Worm (Caenorhabditis elegans) whole organism, L1 larva: ENCODE data around the gene C33D9.6.

Experiments
- C04F5.9 ChIP-seq: sonication (generic microtip); optimal IDR thresholded peaks from 2 replicates; lab custom pipeline; 2016; ENCODE audit warnings: missing genetic modification characterization, missing compliant biosample characterization
- C16A3.4 ChIP-seq: fragments of 150-350 bp; optimal IDR thresholded peaks from 2 replicates; lab custom pipeline; 2014; ENCODE audit warnings: missing biosample characterization, missing genetic modification characterization
- Y116A8C.19 ChIP-seq: sonication (generic microtip); optimal IDR thresholded peaks from 2 replicates; lab custom pipeline; 2016; ENCODE audit warnings: missing compliant biosample characterization, missing genetic modification characterization, borderline replicate concordance
- aha-1 ChIP-seq: fragments of 150-350 bp; optimal IDR thresholded peaks from 2 replicates; lab custom pipeline; 2014; ENCODE audit warnings: missing biosample characterization, missing genetic modification characterization
- alr-1 ChIP-seq: fragments of 200-800 bp; sonication (Bioruptor generic); optimal IDR thresholded peaks from 2 replicates; lab custom pipeline; 2018; ENCODE audit warnings: borderline replicate concordance, mild to moderate bottlenecking, missing genetic modification characterization, missing compliant biosample characterization
- blmp-1 ChIP-seq: fragments of 150-350 bp; optimal IDR thresholded peaks from 2 replicates; lab custom pipeline; 2014; ENCODE audit warnings: missing biosample characterization, missing genetic modification characterization
- ceh-63 ChIP-seq: fragments of 200-800 bp; sonication (Bioruptor generic); optimal IDR thresholded peaks from 2 replicates; lab custom pipeline; 2018; ENCODE audit warnings: mild to moderate bottlenecking, missing genetic modification characterization, missing compliant biosample characterization
- ceh-8 ChIP-seq: fragments of 200-800 bp; sonication (Bioruptor generic); optimal IDR thresholded peaks from 2 replicates; lab custom pipeline; 2018; ENCODE audit warnings: mild to moderate bottlenecking, missing genetic modification characterization, moderate library complexity, missing compliant biosample characterization
- ceh-90 ChIP-seq: sonication (generic microtip); optimal IDR thresholded peaks from 2 replicates; lab custom pipeline; 2016; ENCODE audit warnings: missing genetic modification characterization, missing compliant biosample characterization
- dpl-1 ChIP-seq, 3 experiments: fragments of 150-350 bp in 2 of 3; sonication (generic microtip) in 1 of 3; optimal IDR thresholded peaks; 2 replicates each; lab custom pipeline; 2014 to 2017; ENCODE audit warnings: missing biosample characterization in 3 of 3, missing genetic modification characterization in 3 of 3, missing genetic modification reagents in 3 of 3
- efl-1 ChIP-seq, 4 experiments: fragments of 150-350 bp; optimal IDR thresholded peaks in 3 of 4; peaks in 1 of 4; 1 replicate in 1 of 4; 2 replicates in 3 of 4; lab custom pipeline; 2014; ENCODE audit warnings: missing biosample characterization in 2 of 4, missing genetic modification characterization in 2 of 4, missing genetic modification reagents in 2 of 4
- efl-3 ChIP-seq: fragments of 200-800 bp; sonication (Bioruptor generic); optimal IDR thresholded peaks from 2 replicates; lab custom pipeline; 2018; ENCODE audit warnings: mild to moderate bottlenecking, missing genetic modification characterization, missing compliant biosample characterization
- egl-13 ChIP-seq: sonication (generic microtip); optimal IDR thresholded peaks from 2 replicates; lab custom pipeline; 2016; ENCODE audit warnings: missing genotype, missing genetic modification reagents, missing genetic modification characterization, missing compliant biosample characterization
- elt-3 ChIP-seq, 6 experiments: fragments of 150-350 bp in 1 of 6; sonication (generic microtip); optimal IDR thresholded peaks; 2 replicates each; lab custom pipeline; 2017 to 2018; ENCODE audit warnings: missing biosample characterization in 6 of 6, missing genetic modification characterization in 6 of 6, inconsistent platforms in 1 of 6
- fkh-4 ChIP-seq: sonication (generic microtip); optimal IDR thresholded peaks from 2 replicates; lab custom pipeline; 2016; ENCODE audit warnings: missing compliant biosample characterization, missing genetic modification characterization, borderline replicate concordance
- fkh-8 ChIP-seq: sonication (generic microtip); optimal IDR thresholded peaks from 2 replicates; lab custom pipeline; 2016; ENCODE audit warnings: mild to moderate bottlenecking, missing genetic modification characterization, missing compliant biosample characterization
- fos-1 ChIP-seq: fragments of 150-350 bp; optimal IDR thresholded peaks from 2 replicates; lab custom pipeline; 2014; ENCODE audit warnings: missing biosample characterization, missing genetic modification characterization
- hlh-17 ChIP-seq: fragments of 200-800 bp; sonication (Bioruptor generic); optimal IDR thresholded peaks from 2 replicates; lab custom pipeline; 2018; ENCODE audit warnings: missing genetic modification characterization, mild to moderate bottlenecking, missing compliant biosample characterization, moderate library complexity, borderline replicate concordance
- hlh-4 ChIP-seq: sonication (generic microtip); optimal IDR thresholded peaks from 2 replicates; lab custom pipeline; 2016; ENCODE audit warnings: mild to moderate bottlenecking, missing genetic modification characterization, missing compliant biosample characterization
- isw-1 ChIP-seq: fragments of 200-800 bp; sonication (Bioruptor generic); IDR thresholded peaks from 2 replicates; pipeline ENCODE4 v1.3.6; 2022; ENCODE audit warnings: missing genetic modification characterization, missing compliant biosample characterization
- lin-13 ChIP-seq: fragments of 150-350 bp; optimal IDR thresholded peaks from 2 replicates; lab custom pipeline; 2014; ENCODE audit warnings: missing biosample characterization, missing genetic modification reagents, missing genetic modification characterization
- lin-35 ChIP-seq, 2 experiments: fragments of 150-350 bp; optimal IDR thresholded peaks; 2 replicates each; lab custom pipeline; 2014; ENCODE audit warnings: missing biosample characterization in 2 of 2, missing genetic modification characterization in 2 of 2, missing genetic modification reagents in 2 of 2
- lin-39 ChIP-seq: fragments of 150-350 bp; optimal IDR thresholded peaks from 2 replicates; lab custom pipeline; 2014; ENCODE audit warnings: missing biosample characterization, missing genetic modification reagents, missing genetic modification characterization
- lsy-2 ChIP-seq, 2 experiments: fragments of 150-350 bp; optimal IDR thresholded peaks; 2 replicates each; lab custom pipeline; 2014; ENCODE audit warnings: missing biosample characterization in 2 of 2, missing genetic modification characterization in 2 of 2
- mef-2 ChIP-seq: fragments of 150-350 bp; optimal IDR thresholded peaks from 2 replicates; lab custom pipeline; 2014; ENCODE audit warnings: missing biosample characterization, missing genetic modification characterization
- mep-1 ChIP-seq: fragments of 150-350 bp; optimal IDR thresholded peaks from 2 replicates; lab custom pipeline; 2014; ENCODE audit warnings: missing biosample characterization, missing genetic modification characterization
- nhr-12 ChIP-seq: sonication (generic microtip); optimal IDR thresholded peaks from 2 replicates; lab custom pipeline; 2017; ENCODE audit warnings: missing biosample characterization, missing genetic modification characterization
- nhr-20 ChIP-seq: sonication (generic microtip); optimal IDR thresholded peaks from 2 replicates; lab custom pipeline; 2016; ENCODE audit warnings: mild to moderate bottlenecking, missing genetic modification characterization, missing compliant biosample characterization
- nhr-237 ChIP-seq: fragments of 150-350 bp; optimal IDR thresholded peaks from 2 replicates; lab custom pipeline; 2014; ENCODE audit warnings: missing biosample characterization, missing genetic modification characterization
- pag-3 ChIP-seq: sonication (generic microtip); optimal IDR thresholded peaks from 2 replicates; lab custom pipeline; 2017; ENCODE audit warnings: missing genetic modification characterization, mild to moderate bottlenecking, missing compliant biosample characterization, antibody characterized with exemption, borderline replicate concordance; ENCODE audit not compliant: insufficient read depth
- pax-3 ChIP-seq: fragments of 200-800 bp; sonication (Bioruptor generic); optimal IDR thresholded peaks from 2 replicates; lab custom pipeline; 2018; ENCODE audit warnings: mild to moderate bottlenecking, missing genetic modification characterization, moderate library complexity, missing compliant biosample characterization
- pqm-1 ChIP-seq: sonication (generic microtip); optimal IDR thresholded peaks from 3 replicates; lab custom pipeline; 2017; ENCODE audit warnings: missing biosample characterization, missing genetic modification characterization
- rnt-1 ChIP-seq: sonication (generic microtip); optimal IDR thresholded peaks from 2 replicates; lab custom pipeline; 2016; ENCODE audit warnings: mild to moderate bottlenecking, missing genetic modification characterization, moderate library complexity, missing compliant biosample characterization
- snu-23 ChIP-seq: sonication (generic microtip); optimal IDR thresholded peaks from 2 replicates; lab custom pipeline; 2016; ENCODE audit warnings: missing genetic modification characterization, missing compliant biosample characterization
- sox-4 ChIP-seq: sonication (generic microtip); optimal IDR thresholded peaks from 2 replicates; lab custom pipeline; 2016; ENCODE audit warnings: missing genetic modification characterization, missing compliant biosample characterization
- sptf-1 ChIP-seq: fragments of 150-350 bp; optimal IDR thresholded peaks from 2 replicates; lab custom pipeline; 2014; ENCODE audit warnings: missing biosample characterization, missing genetic modification characterization
- swsn-7 ChIP-seq: sonication (generic microtip); optimal IDR thresholded peaks from 2 replicates; lab custom pipeline; 2016; ENCODE audit warnings: missing genetic modification characterization, missing compliant biosample characterization
- unc-130 ChIP-seq: fragments of 150-350 bp; optimal IDR thresholded peaks from 2 replicates; lab custom pipeline; 2017; ENCODE audit warnings: missing biosample characterization, missing genetic modification characterization, inconsistent platforms
- unc-62 ChIP-seq: fragments of 150-350 bp; optimal IDR thresholded peaks from 2 replicates; lab custom pipeline; 2014; ENCODE audit warnings: missing biosample characterization, missing genetic modification reagents, missing genetic modification characterization
- unc-86 ChIP-seq: sonication (generic microtip); optimal IDR thresholded peaks from 2 replicates; lab custom pipeline; 2016; ENCODE audit warnings: missing genetic modification characterization, missing compliant biosample characterization
- unc-98 ChIP-seq: fragments of 200-800 bp; sonication (Bioruptor generic); IDR thresholded peaks from 2 replicates; pipeline ENCODE4 v1.3.6; 2022; ENCODE audit warnings: missing genetic modification characterization, missing compliant biosample characterization
- vab-15 ChIP-seq: sonication (generic microtip); optimal IDR thresholded peaks from 2 replicates; lab custom pipeline; 2017; ENCODE audit warnings: missing genotype, mild to moderate bottlenecking, missing genetic modification characterization, missing compliant biosample characterization
- xbp-1 ChIP-seq: sonication (generic microtip); optimal IDR thresholded peaks from 2 replicates; lab custom pipeline; 2016; ENCODE audit warnings: missing genetic modification characterization, missing compliant biosample characterization
- zag-1 ChIP-seq: fragments of 150-350 bp; optimal IDR thresholded peaks from 2 replicates; lab custom pipeline; 2014; ENCODE audit warnings: missing biosample characterization, missing genetic modification characterization
- zip-4 ChIP-seq: fragments of 200-800 bp; sonication (Bioruptor generic); optimal IDR thresholded peaks from 2 replicates; lab custom pipeline; 2018; ENCODE audit warnings: mild to moderate bottlenecking, missing genetic modification characterization, moderate library complexity, missing compliant biosample characterization
- ztf-11 ChIP-seq, 2 experiments: sonication (generic microtip); optimal IDR thresholded peaks; 2 replicates each; lab custom pipeline; 2016 to 2017; ENCODE audit warnings: missing genetic modification characterization in 2 of 2, missing biosample characterization in 1 of 2, missing compliant biosample characterization in 1 of 2
- ztf-4 ChIP-seq: fragments of 150-350 bp; optimal IDR thresholded peaks from 2 replicates; lab custom pipeline; 2014; ENCODE audit warnings: missing biosample characterization, missing genetic modification characterization

The C33D9.6 gene

DNA sequence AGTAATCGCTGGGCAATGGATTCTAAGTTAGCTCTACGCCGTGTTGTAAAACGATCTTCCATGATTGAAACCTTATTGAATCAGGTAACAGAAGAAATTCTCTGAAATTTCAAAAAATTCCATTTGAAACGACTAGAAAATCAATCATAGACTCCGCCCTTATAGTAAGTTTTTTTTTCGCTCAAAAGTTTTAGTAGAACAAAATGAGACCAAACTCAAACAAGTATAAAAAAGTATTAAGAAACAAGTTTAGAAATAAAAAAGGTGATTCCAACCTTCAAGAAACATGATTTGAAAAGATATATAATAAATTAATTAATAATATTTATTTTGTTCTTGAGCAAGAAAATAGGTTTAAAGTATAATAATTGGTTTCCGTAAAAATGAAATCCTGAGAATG is at the start of gene C33D9.6:
Gene C33D9.6, minus strand, starts transcription at position 101 of the 400 bp plus-strand sequence.
- TF ChIP-seq isw-1 (no peak), ztf-4 (no peak), nhr-20 (tag; lab: Kevin White, UChicago) (no peak), sptf-1 (tag; lab: Kevin White, UChicago) (no peak), unc-98 (GFP tag; lab: Robert Waterston, UW) (no peak), alr-1 (no peak), fkh-4 (tag; lab: Kevin White, UChicago) (no peak), aha-1 (tag; lab: Kevin White, UChicago) (no peak), C04F5.9 (tag; lab: Kevin White, UChicago) (no peak), pqm-1 (tag; lab: Kevin White, UChicago) (no peak), egl-13 (tag; lab: Kevin White, UChicago) (no peak), nhr-12 (tag; lab: Kevin White, UChicago) (no peak), unc-86 (tag; lab: Kevin White, UChicago) (no peak), hlh-4 (tag; lab: Kevin White, UChicago) (no peak), nhr-237 (tag; lab: Kevin White, UChicago) (no peak), C16A3.4 (no peak), lin-39 (tag; lab: Kevin White, UChicago) (no peak), ceh-8 (GFP tag; lab: Kevin White, UChicago) (no peak), zip-4 (GFP tag; lab: Kevin White, UChicago) (no peak), fkh-8 (tag; lab: Kevin White, UChicago) (no peak)

- TF ChIP-seq nhr-20 (tag; lab: Kevin White, UChicago) (no peak), blmp-1 (tag; lab: Kevin White, UChicago) (no peak), mef-2 (tag; lab: Kevin White, UChicago) (no peak), lin-35 (GFP tag; optimal IDR thresholded peaks at IDR 0.05; lab: Kevin White, UChicago) (no peak), efl-1 (optimal IDR thresholded peaks at IDR 0.05; lab: Kevin White, UChicago) (no peak), efl-1 (GFP tag; optimal IDR thresholded peaks at IDR 0.05 in 1 of 2; lab: Kevin White, UChicago) (no peak), ztf-11 (tag; optimal IDR thresholded peaks at IDR 0.05; lab: Kevin White, UChicago) (no peak), Y116A8C.19 (tag; lab: Kevin White, UChicago) (no peak), unc-130 (tag; lab: Kevin White, UChicago) (no peak), snu-23 (GFP tag; lab: Kevin White, UChicago) (no peak), ceh-8 (GFP tag; lab: Kevin White, UChicago) (no peak), swsn-7 (tag; lab: Kevin White, UChicago) (no peak), lin-13 (GFP tag; lab: Kevin White, UChicago) (no peak), ceh-63 (no peak), vab-15 (tag; lab: Kevin White, UChicago) (no peak), pax-3 (tag; lab: Kevin White, UChicago) (no peak), rnt-1 (tag; lab: Kevin White, UChicago) (no peak), efl-3 (no peak), egl-13 (tag; lab: Kevin White, UChicago) (no peak), sptf-1 (tag; lab: Kevin White, UChicago) (no peak)
These were observed 49.6 kb upstream of the C33D9.6 start, which contains the start of gene T28C6.7 for ce11 chrIV:8827500-8827899. Gene T28C6.7 (plus strand): TSS chrIV:8827800.

DNA sequence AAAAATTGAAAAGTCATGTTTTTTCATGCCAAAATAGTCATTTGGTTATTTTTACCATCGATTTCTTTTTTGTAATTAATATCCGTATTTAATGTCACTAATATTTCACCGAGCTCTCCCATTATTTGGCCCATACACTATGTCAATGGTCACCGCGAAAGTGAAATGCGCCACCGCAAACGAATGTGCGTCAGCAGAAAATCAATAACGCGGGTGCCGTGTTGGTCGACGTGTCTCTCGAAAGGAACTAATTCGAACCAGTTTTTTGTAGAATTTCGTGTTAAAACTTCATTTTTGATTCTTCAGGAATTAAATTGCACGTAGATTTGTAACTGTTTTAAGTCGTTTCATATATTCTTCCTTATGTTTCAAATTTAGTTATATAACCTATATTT is 48.7 kb upstream of the C33D9.6 start:
- TF ChIP-seq ceh-8 (GFP tag; lab: Kevin White, UChicago), result no peak
- TF ChIP-seq alr-1, result no peak
- no peak for TF ChIP-seq nhr-12 (tag; lab: Kevin White, UChicago)
- TF ChIP-seq mep-1, result no peak
- no peak for TF ChIP-seq hlh-17 (GFP tag; lab: Kevin White, UChicago)
- peak in 2 of 3 experiments; percentile 56 for TF ChIP-seq dpl-1 (GFP tag; optimal IDR thresholded peaks at IDR 0.05; lab: Kevin White, UChicago)
- no peak for TF ChIP-seq sox-4 (tag; lab: Kevin White, UChicago)
- peak in 1 of 2 experiments; percentile 57 for TF ChIP-seq lsy-2 (tag; optimal IDR thresholded peaks at IDR 0.05; lab: Kevin White, UChicago)
- no peak for TF ChIP-seq zag-1 (tag; lab: Kevin White, UChicago)
- no peak for TF ChIP-seq pag-3 (tag; lab: Kevin White, UChicago)
- no peak for TF ChIP-seq lin-13 (GFP tag; lab: Kevin White, UChicago)
- peak; percentile 53 to 56 for TF ChIP-seq efl-1 (optimal IDR thresholded peaks at IDR 0.05; lab: Kevin White, UChicago)
- TF ChIP-seq efl-1 (GFP tag; optimal IDR thresholded peaks at IDR 0.05 in 1 of 2; lab: Kevin White, UChicago), result peak in 1 of 2 experiments; percentile 94
- peak in 1 of 6 experiments; percentile 39 for TF ChIP-seq elt-3 (tag; optimal IDR thresholded peaks at IDR 0.05; lab: Kevin White, UChicago)
- TF ChIP-seq unc-62, result no peak
- no peak for TF ChIP-seq ceh-90
- TF ChIP-seq xbp-1 (tag; lab: Kevin White, UChicago), result peak; percentile 77
- no peak for TF ChIP-seq fkh-8 (tag; lab: Kevin White, UChicago)
- TF ChIP-seq fos-1 (tag; lab: Kevin White, UChicago), result no peak
- peak; percentile 51 for TF ChIP-seq snu-23 (GFP tag; lab: Kevin White, UChicago)
- no peak for TF ChIP-seq aha-1 (tag; lab: Kevin White, UChicago)
- no peak for TF ChIP-seq pqm-1 (tag; lab: Kevin White, UChicago)
- no peak for TF ChIP-seq zip-4 (GFP tag; lab: Kevin White, UChicago)
